Worm (Caenorhabditis elegans): ENCODE results near the gene eef-1B.1.

- TF ChIP-seq skn-1 (tag; optimal IDR thresholded peaks at IDR 0.05) (no peak), unc-130 (GFP tag; optimal IDR thresholded peaks at IDR 0.05) (no peak), snpc-4 (tag; optimal IDR thresholded peaks at IDR 0.05) (no peak), nhr-25 (tag; optimal IDR thresholded peaks at IDR 0.05; ENCODE audit: borderline replicate concordance, insufficient read depth) (no peak), spr-3 (GFP tag; optimal IDR thresholded peaks at IDR 0.05) (no peak), lin-13 (GFP tag; optimal IDR thresholded peaks at IDR 0.05) (no peak), ama-1 (optimal IDR thresholded peaks at IDR 0.05) (no peak), mdl-1 (tag; optimal IDR thresholded peaks at IDR 0.05) (no peak), ZK546.5 (tag; optimal IDR thresholded peaks at IDR 0.05) (no peak), ztf-11 (tag; optimal IDR thresholded peaks at IDR 0.05) (no peak), nhr-76 (tag; optimal IDR thresholded peaks at IDR 0.05) (no peak)
These were observed 43.3 kb upstream of the eef-1B.1 start, which contains the start of gene F44B9.5 for ce11 chrIII:8016438-8016837.
